Worm (Caenorhabditis elegans): Measurements from ENCODE around the gene tph-1.
A peak's percentile ranks its signal among the peaks of the same experiment; 100 is the strongest.

Gene tph-1

DNA sequence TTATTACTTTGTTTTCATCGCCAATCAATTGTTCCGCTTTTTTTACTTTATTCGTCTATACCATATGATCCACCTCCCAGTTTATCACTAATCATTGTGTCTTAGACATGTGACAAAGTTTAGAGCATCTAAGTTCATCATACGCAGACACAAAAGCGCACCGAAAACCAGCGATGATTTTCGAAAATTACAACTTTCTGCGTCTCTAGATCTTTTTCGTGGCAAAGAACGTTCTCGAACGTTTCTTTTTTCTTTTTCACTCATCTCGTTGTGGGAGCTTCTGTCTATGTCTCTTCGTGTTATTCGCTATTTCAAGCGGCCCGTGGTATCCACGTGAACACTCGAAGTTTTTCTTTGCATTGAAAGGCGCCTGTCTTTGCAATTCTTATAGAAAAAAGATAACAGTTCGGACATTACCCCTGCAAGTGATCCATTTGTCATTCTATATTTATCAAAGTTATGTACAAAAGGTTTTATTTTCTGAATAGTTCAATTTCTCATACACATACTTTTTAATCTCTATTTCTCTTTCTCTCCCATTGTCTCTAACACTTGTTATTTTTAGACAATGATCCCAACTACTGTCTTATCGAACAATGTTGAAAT lies 20.0 kb upstream of the tph-1 start, which contains the start of gene ZK1290.5:
Gene ZK1290.5 (plus strand): TSS at position 566 of the 606 bp plus-strand sequence.
- 0 out of 2 replicates have a peak, but pooled peaks have one; percentile 31 for TF ChIP-seq Y75B8A.6 (GFP tag; IDR thresholded peaks at IDR 0.05)
- peak; percentile 49 for TF ChIP-seq nhr-25 (tag; optimal IDR thresholded peaks at IDR 0.05; ENCODE audit: borderline replicate concordance, insufficient read depth)
- no peak for TF ChIP-seq lim-7 (GFP tag; IDR thresholded peaks at IDR 0.05)
- TF ChIP-seq ceh-20 (GFP tag; IDR thresholded peaks at IDR 0.05), result peak; percentile 90
- TF ChIP-seq ztf-7 (tag; optimal IDR thresholded peaks at IDR 0.05), result peak; percentile 37
- peak; percentile 72 for TF ChIP-seq cey-2 (tag; optimal IDR thresholded peaks at IDR 0.05; ENCODE audit: borderline replicate concordance, insufficient read depth)
- peak; percentile 98 for TF ChIP-seq nhr-48 (tag; optimal IDR thresholded peaks at IDR 0.05)
- peak; percentile 82 to 87 for TF ChIP-seq daf-16 (GFP tag; optimal IDR thresholded peaks at IDR 0.05)
- peak; percentile 76 for TF ChIP-seq daf-16 (tag; optimal IDR thresholded peaks at IDR 0.05)
- TF ChIP-seq ces-1 (GFP tag; optimal IDR thresholded peaks at IDR 0.05), result no peak
- TF ChIP-seq spr-1 (tag; optimal IDR thresholded peaks at IDR 0.05), result peak; percentile 75
- TF ChIP-seq aly-2 (tag; optimal IDR thresholded peaks at IDR 0.05), result no peak
- peak; percentile 75 for TF ChIP-seq ctbp-1 (GFP tag; IDR thresholded peaks at IDR 0.05)
- TF ChIP-seq nhr-10 (tag; optimal IDR thresholded peaks at IDR 0.05), result peak; percentile 83
- TF ChIP-seq lin-39 (tag; optimal IDR thresholded peaks at IDR 0.05), result no peak
- TF ChIP-seq mdl-1 (tag; optimal IDR thresholded peaks at IDR 0.05), result peak; percentile 43 to 95
- TF ChIP-seq snpc-4 (tag; optimal IDR thresholded peaks at IDR 0.05), result no peak
- peak in 1 of 2 experiments; percentile 69 for TF ChIP-seq hif-1 (tag; optimal IDR thresholded peaks at IDR 0.05)
- no peak for TF ChIP-seq vab-7 (GFP tag; IDR thresholded peaks at IDR 0.05)
- no peak for TF ChIP-seq unc-39 (tag; optimal IDR thresholded peaks at IDR 0.05)
- TF ChIP-seq mep-1 (tag; optimal IDR thresholded peaks at IDR 0.05), result peak; percentile 87
- TF ChIP-seq daf-12 (tag; optimal IDR thresholded peaks at IDR 0.05), result no peak
- no peak for TF ChIP-seq skn-1 (tag; optimal IDR thresholded peaks at IDR 0.05)
- TF ChIP-seq ZK546.5 (tag; optimal IDR thresholded peaks at IDR 0.05), result no peak
- no peak for TF ChIP-seq ceh-28 (tag; optimal IDR thresholded peaks at IDR 0.05)
- no peak for TF ChIP-seq F26F4.8 (GFP tag; conservative IDR thresholded peaks at IDR 0.05)
- TF ChIP-seq jun-1 (tag; optimal IDR thresholded peaks at IDR 0.05), result no peak
- peak; percentile 96 for TF ChIP-seq aha-1 (tag)
- no peak for TF ChIP-seq nhr-6 (tag; optimal IDR thresholded peaks at IDR 0.05)
- TF ChIP-seq duxl-1 (tag; optimal IDR thresholded peaks at IDR 0.05; ENCODE audit: poor library complexity), result peak; percentile 15
- TF ChIP-seq nhr-77 (tag; optimal IDR thresholded peaks at IDR 0.05), result peak; percentile 72
- no peak for TF ChIP-seq R02D3.7 (tag; optimal IDR thresholded peaks at IDR 0.05)
- TF ChIP-seq zfp-3 (GFP tag; conservative IDR thresholded peaks at IDR 0.05), result peak; percentile 83
- peak; percentile 79; the same call in 1 of the 2 replicates for TF ChIP-seq nhr-41 (GFP tag; IDR thresholded peaks at IDR 0.05)
- TF ChIP-seq zip-2 (tag; optimal IDR thresholded peaks at IDR 0.05), result peak; percentile 40
- TF ChIP-seq Y105C5A.15 (GFP tag; IDR thresholded peaks at IDR 0.05), result no peak
- TF ChIP-seq dmd-8 (GFP tag; IDR thresholded peaks at IDR 0.05), result no peak
- no peak for TF ChIP-seq arid-1 (GFP tag; conservative IDR thresholded peaks at IDR 0.05)
- peak; percentile 71 for TF ChIP-seq lin-13 (GFP tag; optimal IDR thresholded peaks at IDR 0.05)
- peak; percentile 98 for TF ChIP-seq dve-1 (tag; optimal IDR thresholded peaks at IDR 0.05; ENCODE audit: insufficient read depth)
- peak; percentile 89 for TF ChIP-seq nhr-11 (tag; optimal IDR thresholded peaks at IDR 0.05)
- TF ChIP-seq madf-5 (GFP tag; IDR thresholded peaks at IDR 0.05), result no peak
- TF ChIP-seq pqm-1 (tag; optimal IDR thresholded peaks at IDR 0.05), result peak; percentile 3
- no peak for TF ChIP-seq lin-15B (tag; optimal IDR thresholded peaks at IDR 0.05)
- no peak for TF ChIP-seq F37D6.2 (tag; optimal IDR thresholded peaks at IDR 0.05)
- peak; percentile 96 for TF ChIP-seq gei-8 (GFP tag; optimal IDR thresholded peaks at IDR 0.05)
- peak; percentile 36; the same call in 1 of the 2 replicates for TF ChIP-seq set-16 (GFP tag; IDR thresholded peaks at IDR 0.05)
- TF ChIP-seq ceh-44 (GFP tag; IDR thresholded peaks at IDR 0.05), result no peak
- TF ChIP-seq egl-27 (tag; optimal IDR thresholded peaks at IDR 0.05), result no peak
- peak; percentile 52 for TF ChIP-seq mxl-3 (GFP tag; optimal IDR thresholded peaks at IDR 0.05)
- peak; percentile 84 for TF ChIP-seq T20F7.1 (GFP tag; optimal IDR thresholded peaks at IDR 0.05)

Data from whole organism, L4 larva.